Worm (Caenorhabditis elegans) whole organism, midembryonic: ENCODE data around the gene C34C6.3.

Experiments
- T22C8.4 ChIP-seq: fragments of 200-800 bp; sonication (Bioruptor generic); IDR thresholded peaks from 2 replicates; pipeline ENCODE4 v1.3.6; 2022; ENCODE audit warnings: missing genetic modification characterization, missing compliant biosample characterization
- cog-1 ChIP-seq: sonication (generic microtip); optimal IDR thresholded peaks from 2 replicates; lab custom pipeline; 2016; ENCODE audit warnings: missing genetic modification characterization, missing compliant biosample characterization
- flt-1 ChIP-seq: fragments of 200-800 bp; sonication (Bioruptor generic); IDR thresholded peaks from 2 replicates; pipeline ENCODE4 v1.3.6; 2022; ENCODE audit warnings: missing genetic modification characterization, missing compliant biosample characterization
- klf-2 ChIP-seq: fragments of 200-800 bp; sonication (Bioruptor generic); conservative IDR thresholded peaks from 2 replicates; pipeline ENCODE4 v1.3.6; 2022; ENCODE audit warnings: missing genetic modification reagents, missing genetic modification characterization, missing compliant biosample characterization
- med-1 ChIP-seq: sonication (generic microtip); optimal IDR thresholded peaks from 2 replicates; lab custom pipeline; 2017; ENCODE audit warnings: missing genetic modification characterization, mild to moderate bottlenecking, missing compliant biosample characterization, antibody characterized with exemption, missing genetic modification reagents; ENCODE audit not compliant: insufficient read depth
- ref-1 ChIP-seq: fragments of 200-800 bp; sonication (Bioruptor generic); conservative IDR thresholded peaks from 2 replicates; pipeline ENCODE4 v1.3.6; 2022; ENCODE audit warnings: missing genetic modification reagents, missing genetic modification characterization, missing compliant biosample characterization
- tab-1 ChIP-seq: fragments of 200-800 bp; sonication (Bioruptor generic); IDR thresholded peaks from 2 replicates; pipeline ENCODE4 v1.3.6; 2022; ENCODE audit warnings: missing genetic modification characterization, missing compliant biosample characterization
- ztf-23 ChIP-seq: fragments of 200-800 bp; sonication (Bioruptor generic); IDR thresholded peaks from 2 replicates; pipeline ENCODE4 v1.3.6; 2022; ENCODE audit warnings: missing genetic modification reagents, missing genetic modification characterization, missing compliant biosample characterization
- ztf-29 ChIP-seq: fragments of 200-800 bp; sonication (Bioruptor generic); IDR thresholded peaks from 2 replicates; pipeline ENCODE4 v1.3.6; 2022; ENCODE audit warnings: missing genetic modification reagents, missing genetic modification characterization, missing compliant biosample characterization

Gene C34C6.3

ce11 chrII:8737456-8737855, 45.7 kb downstream of the C34C6.3 start, which contains the start of gene idpb-4:
idpb-4 (minus strand) TSS chrII:8737556.
- no peak for TF ChIP-seq ztf-29
- no peak for TF ChIP-seq cog-1
- no peak for TF ChIP-seq ztf-23 (GFP tag; lab: Robert Waterston, UW)
- TF ChIP-seq flt-1 (GFP tag; lab: Robert Waterston, UW) = no peak
- TF ChIP-seq klf-2 = no peak
- TF ChIP-seq ref-1 (GFP tag; lab: Robert Waterston, UW) = no peak
- TF ChIP-seq tab-1 = no peak
- no peak for TF ChIP-seq med-1 (GFP tag; lab: Kevin White, UChicago)
- TF ChIP-seq T22C8.4 (GFP tag; lab: Robert Waterston, UW) = no peak

DNA sequence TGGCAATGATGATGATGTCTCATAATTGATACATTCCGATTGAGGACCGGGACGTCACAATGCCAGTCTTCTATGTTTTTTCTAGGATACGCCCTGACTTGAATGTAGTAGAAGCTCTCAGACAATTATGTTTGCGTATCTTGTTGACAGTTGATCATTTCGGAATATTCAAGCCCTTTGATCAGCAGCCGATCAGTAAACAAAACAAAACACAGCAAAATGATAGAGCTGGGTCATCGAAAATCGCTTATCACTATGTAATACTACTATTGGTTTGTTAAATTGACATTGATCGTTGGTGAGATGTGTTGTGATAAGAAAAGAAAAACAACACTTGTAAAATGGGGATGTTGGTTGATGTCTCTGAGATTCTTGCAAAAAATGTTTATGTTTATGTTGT, 46.5 kb downstream of the C34C6.3 start:
- TF ChIP-seq ztf-29 (no peak), ref-1 (GFP tag; lab: Robert Waterston, UW) (no peak), med-1 (GFP tag; lab: Kevin White, UChicago) (no peak), T22C8.4 (GFP tag; lab: Robert Waterston, UW) (no peak), klf-2 (no peak), flt-1 (GFP tag; lab: Robert Waterston, UW) (no peak), tab-1 (no peak)

DNA sequence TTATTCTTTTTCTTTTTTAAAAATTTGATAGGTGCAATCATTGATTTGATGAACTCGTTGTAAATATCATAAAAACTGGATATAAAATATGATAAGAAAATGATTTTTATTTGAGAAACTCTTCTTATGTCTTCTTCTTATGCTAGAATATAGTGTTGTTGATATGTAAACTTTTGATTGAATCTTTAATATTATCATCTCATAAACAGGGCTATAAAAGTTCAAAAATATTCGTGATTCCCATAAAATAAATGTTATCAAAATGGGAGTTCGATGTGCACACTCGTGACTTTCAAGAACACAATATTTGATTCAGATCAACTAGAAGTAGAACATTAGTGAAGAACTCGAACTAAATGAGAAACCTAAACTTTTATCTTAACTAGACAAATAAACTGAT, 47.2 kb downstream of the C34C6.3 start:
- TF ChIP-seq klf-2 (no peak), med-1 (GFP tag; lab: Kevin White, UChicago) (no peak), ztf-23 (GFP tag; lab: Robert Waterston, UW) (no peak), cog-1 (no peak), flt-1 (GFP tag; lab: Robert Waterston, UW) (no peak), tab-1 (no peak), ref-1 (GFP tag; lab: Robert Waterston, UW) (no peak), T22C8.4 (GFP tag; lab: Robert Waterston, UW) (no peak), ztf-29 (no peak)

DNA sequence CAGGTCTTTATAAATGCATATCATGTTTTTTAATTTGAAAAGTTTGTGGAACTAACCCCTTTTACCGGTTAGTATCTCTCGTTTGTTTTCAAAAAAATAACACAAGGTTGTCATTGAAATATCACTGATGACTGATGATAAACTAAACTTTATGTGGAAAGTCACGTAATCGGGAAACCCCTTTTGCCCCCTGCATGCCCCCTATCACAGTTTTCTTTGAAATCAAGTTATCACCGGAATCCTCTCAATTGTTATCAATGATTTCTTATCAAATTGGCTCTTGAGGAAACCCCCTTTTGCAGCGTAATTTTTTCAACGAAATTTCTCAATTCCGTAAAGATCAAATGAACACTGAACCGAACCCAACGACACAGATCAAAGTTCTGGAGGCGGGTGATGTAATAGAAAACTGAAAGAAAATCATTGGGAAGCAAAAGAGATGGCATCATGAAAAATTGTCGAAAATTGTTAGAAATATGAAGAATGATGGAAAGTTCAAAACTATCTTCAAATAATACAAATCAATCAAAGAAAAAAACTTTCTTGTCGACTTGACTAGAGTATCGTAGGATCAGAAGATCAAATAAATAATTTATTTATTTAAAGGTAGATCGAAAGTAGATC, 48.7 kb downstream of the C34C6.3 start:
- no peak for TF ChIP-seq flt-1 (GFP tag; lab: Robert Waterston, UW)
- no peak for TF ChIP-seq ref-1 (GFP tag; lab: Robert Waterston, UW)
- no peak for TF ChIP-seq med-1 (GFP tag; lab: Kevin White, UChicago)
- TF ChIP-seq T22C8.4 (GFP tag; lab: Robert Waterston, UW) = no peak
- TF ChIP-seq klf-2 = no peak
- no peak for TF ChIP-seq ztf-29
- no peak for TF ChIP-seq tab-1
- no peak for TF ChIP-seq ztf-23 (GFP tag; lab: Robert Waterston, UW)
- no peak for TF ChIP-seq cog-1

ce11 chrII:8741277-8741676, 49.6 kb downstream of the C34C6.3 start:
- TF ChIP-seq tab-1 = no peak
- TF ChIP-seq klf-2 = no peak
- TF ChIP-seq ztf-29 = no peak
- TF ChIP-seq cog-1 = no peak
- TF ChIP-seq med-1 (GFP tag; lab: Kevin White, UChicago) = no peak
- no peak for TF ChIP-seq ref-1 (GFP tag; lab: Robert Waterston, UW)
- TF ChIP-seq T22C8.4 (GFP tag; lab: Robert Waterston, UW) = no peak
- TF ChIP-seq flt-1 (GFP tag; lab: Robert Waterston, UW) = no peak
- TF ChIP-seq ztf-23 (GFP tag; lab: Robert Waterston, UW) = no peak

ce11 chrII:8742006-8742847, 50.5 kb downstream of the C34C6.3 start:
- TF ChIP-seq ztf-29 (no peak), klf-2 (no peak), med-1 (GFP tag; lab: Kevin White, UChicago) (no peak), flt-1 (GFP tag; lab: Robert Waterston, UW) (no peak)

ce11 chrII:8742972-8743371, 51.3 kb downstream of the C34C6.3 start:
- TF ChIP-seq ref-1 (GFP tag; lab: Robert Waterston, UW) (no peak), T22C8.4 (GFP tag; lab: Robert Waterston, UW) (no peak), cog-1 (no peak), klf-2 (no peak), med-1 (GFP tag; lab: Kevin White, UChicago) (no peak), ztf-29 (no peak), ztf-23 (GFP tag; lab: Robert Waterston, UW) (no peak), tab-1 (no peak), flt-1 (GFP tag; lab: Robert Waterston, UW) (no peak)

- 0 out of 2 replicates have a peak, but pooled peaks have one; percentile 22 for TF ChIP-seq T22C8.4 (GFP tag; lab: Robert Waterston, UW)
- TF ChIP-seq med-1 (GFP tag; lab: Kevin White, UChicago) = no peak
Measured at ce11 chrII:8743379-8744173, 51.9 kb downstream of the C34C6.3 start, which contains the start of gene mak-1. mak-1 (plus strand) TSS chrII:8744071.
